Worm (Caenorhabditis elegans) whole organism, mixed stage, embryonic: ENCODE data around the gene lrch-1.

Experiments
- M03D4.4 ChIP-seq: sonication (generic microtip); optimal IDR thresholded peaks from 2 replicates; lab custom pipeline; 2017; ENCODE audit warnings: mild to moderate bottlenecking, missing genetic modification characterization, missing compliant biosample characterization
- bed-3 ChIP-seq: fragments of 200-800 bp; sonication (Bioruptor generic); optimal IDR thresholded peaks from 3 replicates; lab custom pipeline; 2018; ENCODE audit warnings: mild to moderate bottlenecking, missing genetic modification characterization, moderate library complexity, missing compliant biosample characterization
- blmp-1 ChIP-seq: fragments of 150-350 bp; optimal IDR thresholded peaks from 2 replicates; lab custom pipeline; 2014; ENCODE audit warnings: missing biosample characterization, missing genetic modification characterization
- ceh-43 ChIP-seq: fragments of 200-800 bp; sonication (Bioruptor generic); optimal IDR thresholded peaks from 2 replicates; lab custom pipeline; 2018; ENCODE audit warnings: mild to moderate bottlenecking, missing genetic modification characterization, moderate library complexity, missing compliant biosample characterization
- ceh-83 ChIP-seq: fragments of 200-800 bp; sonication (Bioruptor generic); optimal IDR thresholded peaks from 2 replicates; lab custom pipeline; 2018; ENCODE audit warnings: mild to moderate bottlenecking, missing genetic modification characterization, missing compliant biosample characterization
- ces-1 ChIP-seq: fragments of 150-350 bp; optimal IDR thresholded peaks from 2 replicates; lab custom pipeline; 2014; ENCODE audit warnings: missing biosample characterization, missing genetic modification reagents, missing genetic modification characterization
- cnd-1 ChIP-seq: fragments of 200-800 bp; sonication (Bioruptor generic); optimal IDR thresholded peaks from 2 replicates; lab custom pipeline; 2018; ENCODE audit warnings: mild to moderate bottlenecking, missing genetic modification characterization, missing compliant biosample characterization
- drap-1 ChIP-seq: fragments of 200-800 bp; sonication (Bioruptor generic); optimal IDR thresholded peaks from 3 replicates; lab custom pipeline; 2018; ENCODE audit warnings: mild to moderate bottlenecking, missing genetic modification characterization, missing compliant biosample characterization
- elt-1 ChIP-seq: sonication (generic microtip); optimal IDR thresholded peaks from 2 replicates; lab custom pipeline; 2017; ENCODE audit warnings: missing genetic modification characterization, mild to moderate bottlenecking, missing compliant biosample characterization, antibody characterized with exemption, moderate library complexity, borderline replicate concordance; ENCODE audit not compliant: insufficient read depth
- elt-3 ChIP-seq: fragments of 150-350 bp; optimal IDR thresholded peaks from 2 replicates; lab custom pipeline; 2014; ENCODE audit warnings: missing biosample characterization, missing genetic modification characterization
- ham-2 ChIP-seq: fragments of 200-800 bp; sonication (Bioruptor generic); optimal IDR thresholded peaks from 2 replicates; lab custom pipeline; 2018; ENCODE audit warnings: mild to moderate bottlenecking, missing genetic modification characterization, missing compliant biosample characterization
- hlh-1 ChIP-seq: fragments of 150-350 bp; optimal IDR thresholded peaks from 2 replicates; lab custom pipeline; 2014; ENCODE audit warnings: missing biosample characterization, missing genetic modification reagents, missing genetic modification characterization
- lin-32 ChIP-seq: fragments of 200-800 bp; sonication (Bioruptor generic); optimal IDR thresholded peaks from 2 replicates; lab custom pipeline; 2018; ENCODE audit warnings: mild to moderate bottlenecking, missing genetic modification characterization, missing compliant biosample characterization
- mab-5 ChIP-seq: fragments of 150-350 bp; optimal IDR thresholded peaks from 2 replicates; lab custom pipeline; 2014; ENCODE audit warnings: missing biosample characterization, missing genetic modification characterization
- mep-1 ChIP-seq: fragments of 150-350 bp; optimal IDR thresholded peaks from 2 replicates; lab custom pipeline; 2017; ENCODE audit warnings: missing biosample characterization, missing genetic modification reagents, missing genetic modification characterization, inconsistent platforms
- mls-2 ChIP-seq: sonication (generic microtip); optimal IDR thresholded peaks from 2 replicates; lab custom pipeline; 2016; ENCODE audit warnings: mild to moderate bottlenecking, missing genetic modification characterization, moderate library complexity, missing compliant biosample characterization
- nhr-12 ChIP-seq: fragments of 150-350 bp; optimal IDR thresholded peaks from 2 replicates; lab custom pipeline; 2014; ENCODE audit warnings: missing biosample characterization, missing genetic modification characterization
- nhr-2 ChIP-seq: fragments of 150-350 bp; optimal IDR thresholded peaks from 2 replicates; lab custom pipeline; 2014; ENCODE audit warnings: missing biosample characterization, missing genetic modification characterization
- nhr-237 ChIP-seq: fragments of 150-350 bp; optimal IDR thresholded peaks from 2 replicates; lab custom pipeline; 2014; ENCODE audit warnings: missing biosample characterization, missing genetic modification characterization
- nhr-28 ChIP-seq: fragments of 150-350 bp; optimal IDR thresholded peaks from 2 replicates; lab custom pipeline; 2014; ENCODE audit warnings: missing biosample characterization, missing genetic modification characterization
- nhr-76 ChIP-seq: sonication (generic microtip); optimal IDR thresholded peaks from 2 replicates; lab custom pipeline; 2017; ENCODE audit warnings: missing biosample characterization, missing genetic modification characterization
- pha-4 ChIP-seq: fragments of 150-350 bp; optimal IDR thresholded peaks from 2 replicates; lab custom pipeline; 2018; ENCODE audit warnings: missing biosample characterization, missing genetic modification reagents, missing genetic modification characterization
- snpc-4 ChIP-seq: fragments of 150-350 bp; optimal IDR thresholded peaks from 2 replicates; lab custom pipeline; 2014; ENCODE audit warnings: missing biosample characterization, missing genetic modification characterization
- sptf-1 ChIP-seq: sonication (generic microtip); optimal IDR thresholded peaks from 2 replicates; lab custom pipeline; 2017; ENCODE audit warnings: mild to moderate bottlenecking, missing genetic modification characterization, moderate library complexity, missing compliant biosample characterization
- tbx-8 ChIP-seq: fragments of 200-800 bp; sonication (Bioruptor generic); optimal IDR thresholded peaks from 2 replicates; lab custom pipeline; 2018; ENCODE audit warnings: mild to moderate bottlenecking, missing genetic modification characterization, moderate library complexity, missing compliant biosample characterization
- unc-120 ChIP-seq: sonication (generic microtip); optimal IDR thresholded peaks from 2 replicates; lab custom pipeline; 2017; ENCODE audit warnings: missing genetic modification characterization, missing compliant biosample characterization; ENCODE audit not compliant: poor library complexity, severe bottlenecking
- unc-39 ChIP-seq: fragments of 150-350 bp; optimal IDR thresholded peaks from 2 replicates; lab custom pipeline; 2014; ENCODE audit warnings: missing biosample characterization, missing genetic modification characterization
- unc-62 ChIP-seq: fragments of 150-350 bp; optimal IDR thresholded peaks from 2 replicates; lab custom pipeline; 2014; ENCODE audit warnings: missing biosample characterization, missing genetic modification reagents, missing genetic modification characterization
- zip-8 ChIP-seq: fragments of 150-350 bp; optimal IDR thresholded peaks from 2 replicates; lab custom pipeline; 2014; ENCODE audit warnings: missing biosample characterization, missing genetic modification characterization

The lrch-1 gene

DNA sequence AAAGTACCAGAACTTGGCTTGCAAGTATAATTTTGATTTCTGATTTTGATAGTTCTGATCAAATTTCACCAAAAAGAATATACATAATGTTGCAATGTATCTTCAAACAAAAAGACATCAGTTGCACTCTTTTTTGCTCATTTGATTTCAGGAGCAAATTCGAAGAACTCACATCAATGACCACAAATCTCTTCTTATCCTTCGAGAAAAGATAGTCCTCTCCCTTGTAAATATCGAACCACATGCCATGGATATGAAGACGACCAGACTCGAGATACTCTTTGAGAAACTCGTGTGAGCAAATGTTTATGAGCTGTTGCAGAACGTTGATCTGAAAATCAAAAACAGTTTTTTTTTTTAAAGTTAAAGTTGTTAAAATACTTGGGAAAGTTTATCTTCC lies 13.6 kb downstream of the lrch-1 start:
- TF ChIP-seq blmp-1 (tag; lab: Kevin White, UChicago) (no peak), mep-1 (tag; lab: Kevin White, UChicago) (no peak), nhr-2 (tag; lab: Kevin White, UChicago) (no peak), cnd-1 (no peak), ceh-83 (GFP tag; lab: Kevin White, UChicago) (no peak), unc-39 (no peak), ham-2 (GFP tag; lab: Kevin White, UChicago) (no peak), unc-62 (GFP tag; lab: Kevin White, UChicago) (no peak)

DNA sequence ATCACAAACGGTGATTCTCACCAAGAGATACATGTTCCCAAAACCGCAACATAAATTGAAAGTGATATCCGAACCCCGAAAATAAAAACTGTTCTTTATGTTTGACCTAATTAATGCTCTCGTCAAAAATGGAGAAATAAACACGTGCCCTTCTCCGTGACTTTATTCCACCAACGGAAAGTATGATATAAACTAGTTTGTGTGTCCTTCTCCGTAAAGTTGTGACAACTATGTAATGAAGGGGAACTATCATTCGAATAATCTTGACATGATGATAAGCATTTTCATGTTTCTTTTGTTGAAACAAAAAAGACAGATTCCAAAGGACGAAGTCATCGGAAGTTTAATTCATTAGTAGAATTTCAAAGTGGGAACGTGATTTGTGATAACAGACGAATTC lies 14.9 kb downstream of the lrch-1 start:
- TF ChIP-seq ceh-83 (GFP tag; lab: Kevin White, UChicago) (no peak), hlh-1 (tag; lab: Kevin White, UChicago) (no peak), nhr-2 (tag; lab: Kevin White, UChicago) (no peak), unc-39 (no peak), mab-5 (tag; lab: Kevin White, UChicago) (no peak), tbx-8 (no peak)

DNA sequence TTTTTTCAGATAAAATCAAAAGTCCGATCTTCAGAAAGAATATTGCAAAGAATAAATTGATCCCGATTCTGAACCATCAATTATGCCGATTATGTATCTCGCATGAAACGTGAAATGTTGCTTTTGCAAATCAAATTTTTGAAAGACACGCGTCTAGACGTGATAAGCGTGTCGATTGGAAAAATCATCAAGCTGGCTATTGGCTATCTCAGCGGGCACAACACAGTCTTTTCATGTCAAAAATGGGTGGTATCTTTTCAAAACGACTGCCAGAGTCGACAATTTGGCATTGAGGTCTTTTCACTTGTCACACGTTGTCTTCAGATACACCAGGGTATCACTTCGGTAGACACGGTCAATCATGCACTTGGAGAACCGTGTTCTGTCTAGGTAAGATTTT lies 19.8 kb downstream of the lrch-1 start, which contains the start of gene daf-9:
daf-9 (plus strand) TSS at position 301 of the 400 bp plus-strand sequence.
- TF ChIP-seq tbx-8 (no peak), sptf-1 (no peak), pha-4 (tag; lab: Kevin White, UChicago) (no peak), ceh-83 (GFP tag; lab: Kevin White, UChicago) (no peak), ceh-43 (GFP tag; lab: Kevin White, UChicago) (no peak), M03D4.4 (tag; lab: Kevin White, UChicago) (no peak), mls-2 (no peak)

DNA sequence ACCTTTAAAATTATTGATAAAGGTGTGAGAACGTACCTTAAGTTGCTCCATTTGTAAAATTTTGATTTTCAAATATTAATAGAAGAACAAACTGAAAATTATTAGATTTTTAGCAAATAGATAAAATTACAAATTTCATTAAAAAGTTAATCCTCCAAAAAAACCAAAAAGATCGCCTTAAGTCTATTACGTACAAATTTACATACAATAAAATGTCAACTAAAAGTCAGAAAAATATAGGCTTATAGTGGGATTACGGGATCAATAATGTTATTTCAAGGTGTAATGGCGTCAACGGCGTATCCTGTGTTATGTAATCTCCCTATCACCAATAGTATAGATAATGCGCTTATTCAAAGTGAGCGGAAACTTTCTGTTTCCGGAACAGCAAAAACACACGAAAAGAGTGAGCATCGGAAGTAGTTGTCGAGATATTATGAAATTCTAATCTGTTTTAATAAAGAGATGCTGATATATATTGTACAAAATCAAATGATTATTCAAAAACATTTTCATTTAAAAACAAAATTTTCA lies 22.2 kb downstream of the lrch-1 start, which contains the start of gene ceh-54:
ceh-54 (minus strand) TSS at position 51 of the 534 bp plus-strand sequence.
- TF ChIP-seq nhr-12 (tag; lab: Kevin White, UChicago) (no peak), zip-8 (no peak), sptf-1 (no peak), pha-4 (tag; lab: Kevin White, UChicago) (no peak), nhr-28 (tag; lab: Kevin White, UChicago) (no peak), nhr-2 (tag; lab: Kevin White, UChicago) (no peak), M03D4.4 (tag; lab: Kevin White, UChicago) (no peak), elt-1 (tag; lab: Kevin White, UChicago) (no peak)

DNA sequence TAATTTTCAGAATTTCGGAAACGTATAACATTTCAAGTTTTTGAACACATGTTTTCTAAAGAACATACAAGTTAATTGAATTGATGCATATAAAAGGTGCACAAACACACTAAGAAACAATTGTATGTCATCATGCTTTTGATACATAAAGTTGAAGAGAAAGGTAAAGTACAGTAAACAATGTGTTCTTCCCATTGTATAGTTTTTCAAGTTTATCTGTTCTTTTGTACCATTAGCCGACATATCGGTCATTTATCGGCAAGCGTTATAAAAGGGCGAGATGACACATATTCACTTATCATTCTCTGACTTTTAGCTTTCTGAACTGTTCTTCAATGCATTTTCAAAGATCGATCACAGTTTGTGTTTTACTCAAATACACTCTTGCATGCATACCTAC lies 26.5 kb downstream of the lrch-1 start, which contains the start of gene T13C5.9:
T13C5.9 (plus strand) TSS at position 301 of the 400 bp plus-strand sequence.
- TF ChIP-seq mls-2 (no peak), blmp-1 (tag; lab: Kevin White, UChicago) (no peak), nhr-76 (no peak), nhr-2 (tag; lab: Kevin White, UChicago) (no peak), sptf-1 (no peak), pha-4 (tag; lab: Kevin White, UChicago) (no peak), bed-3 (no peak), snpc-4 (tag; lab: Kevin White, UChicago) (no peak), lin-32 (GFP tag; lab: Kevin White, UChicago) (no peak), unc-62 (GFP tag; lab: Kevin White, UChicago) (no peak), tbx-8 (no peak), hlh-1 (tag; lab: Kevin White, UChicago) (no peak), ham-2 (GFP tag; lab: Kevin White, UChicago) (no peak), unc-120 (no peak)
- TF ChIP-seq, all 35 proteins: peak for 0

DNA sequence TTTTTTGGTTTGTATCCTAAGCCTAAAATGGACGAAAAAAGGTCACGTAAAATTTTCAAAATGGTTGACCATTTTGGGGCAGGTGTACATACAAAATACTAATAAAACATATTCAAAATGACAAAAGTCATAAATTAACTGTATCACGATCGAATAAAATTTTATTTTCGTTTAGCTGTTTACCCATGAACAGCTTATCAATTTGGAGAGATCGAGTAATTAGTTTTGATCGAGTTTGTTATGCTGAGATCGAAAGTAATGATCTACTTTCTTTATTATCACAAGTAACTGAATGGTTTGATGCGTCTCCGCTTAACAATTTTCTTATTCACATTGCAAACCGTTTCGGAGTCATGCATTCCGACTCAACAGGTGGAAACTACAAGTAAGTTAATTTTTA lies 28.6 kb downstream of the lrch-1 start, which contains the start of gene T13C5.10:
T13C5.10 (plus strand) TSS at position 301 of the 400 bp plus-strand sequence.
- TF ChIP-seq drap-1 (GFP tag; lab: Kevin White, UChicago) (no peak), elt-3 (tag; lab: Kevin White, UChicago) (no peak), nhr-237 (no peak), ces-1 (GFP tag; lab: Kevin White, UChicago) (no peak), bed-3 (no peak), nhr-76 (no peak), hlh-1 (tag; lab: Kevin White, UChicago) (no peak), zip-8 (no peak)
